Worm (Caenorhabditis elegans) whole organism, midembryonic: ENCODE results near the gene srw-32.

ENCODE experiments used
- T22C8.4 ChIP-seq: fragments of 200-800 bp; sonication (Bioruptor generic); IDR thresholded peaks from 2 replicates; pipeline ENCODE4 v1.3.6; 2022; ENCODE audit warnings: missing genetic modification characterization, missing compliant biosample characterization
- flt-1 ChIP-seq: fragments of 200-800 bp; sonication (Bioruptor generic); IDR thresholded peaks from 2 replicates; pipeline ENCODE4 v1.3.6; 2022; ENCODE audit warnings: missing genetic modification characterization, missing compliant biosample characterization
- med-1 ChIP-seq: sonication (generic microtip); optimal IDR thresholded peaks from 2 replicates; lab custom pipeline; 2017; ENCODE audit warnings: missing genetic modification characterization, mild to moderate bottlenecking, missing compliant biosample characterization, antibody characterized with exemption, missing genetic modification reagents; ENCODE audit not compliant: insufficient read depth
- tab-1 ChIP-seq: fragments of 200-800 bp; sonication (Bioruptor generic); IDR thresholded peaks from 2 replicates; pipeline ENCODE4 v1.3.6; 2022; ENCODE audit warnings: missing genetic modification characterization, missing compliant biosample characterization
- ztf-23 ChIP-seq: fragments of 200-800 bp; sonication (Bioruptor generic); IDR thresholded peaks from 2 replicates; pipeline ENCODE4 v1.3.6; 2022; ENCODE audit warnings: missing genetic modification reagents, missing genetic modification characterization, missing compliant biosample characterization

- TF ChIP-seq T22C8.4 (GFP tag; lab: Robert Waterston, UW) (no peak), flt-1 (no peak), tab-1 (GFP tag; lab: Robert Waterston, UW) (no peak), ztf-23 (no peak), med-1 (GFP tag; lab: Kevin White, UChicago) (no peak)
Measured at ce11 chrV:17473699-17474098, 34.9 kb upstream of the srw-32 start, which contains the start of gene srh-123.
